Worm (Caenorhabditis elegans) whole organism, young adult: Measurements from ENCODE around the gene F32E10.8.
"Not testable (repeated sequence)": the region's sequence is repeated elsewhere in the genome, so short reads cannot be mapped to it uniquely, and the experiment has no call there.

Source experiments
- F23B12.7 ChIP-seq: sonication (generic microtip); optimal IDR thresholded peaks from 2 replicates; lab custom pipeline; 2017; ENCODE audit warnings: missing genetic modification characterization, mild to moderate bottlenecking, missing compliant biosample characterization, antibody characterized with exemption, moderate library complexity; ENCODE audit not compliant: insufficient read depth
- F39B2.1 ChIP-seq: fragments of 200-800 bp; sonication (Bioruptor generic); IDR thresholded peaks from 2 replicates; pipeline ENCODE4 v1.3.6; 2022; ENCODE audit warnings: missing genetic modification reagents, missing genetic modification characterization, missing compliant biosample characterization
- F52B5.7 ChIP-seq: sonication (generic microtip); optimal IDR thresholded peaks from 2 replicates; lab custom pipeline; 2016; ENCODE audit warnings: mild to moderate bottlenecking, missing genetic modification characterization, missing compliant biosample characterization
- K11D2.4 ChIP-seq: fragments of 200-800 bp; sonication (Bioruptor generic); IDR thresholded peaks from 2 replicates; pipeline ENCODE4 v1.3.6; 2022; ENCODE audit warnings: missing genetic modification reagents, missing genetic modification characterization, missing compliant biosample characterization
- K12H6.12 ChIP-seq: fragments of 200-800 bp; sonication (Bioruptor generic); optimal IDR thresholded peaks from 2 replicates; lab custom pipeline; 2018; ENCODE audit warnings: mild to moderate bottlenecking, missing genetic modification characterization, missing compliant biosample characterization
- Y95B8A.8 ChIP-seq: fragments of 200-800 bp; sonication (Bioruptor generic); IDR thresholded peaks from 2 replicates; pipeline ENCODE4 v1.3.6; 2022; ENCODE audit warnings: missing genetic modification reagents, missing genetic modification characterization, missing compliant biosample characterization
- akir-1 ChIP-seq: fragments of 200-800 bp; sonication (Bioruptor generic); optimal IDR thresholded peaks from 2 replicates; lab custom pipeline; 2018; ENCODE audit warnings: mild to moderate bottlenecking, missing genetic modification characterization, moderate library complexity, missing compliant biosample characterization
- aptf-2 ChIP-seq: fragments of 200-800 bp; sonication (Bioruptor generic); conservative IDR thresholded peaks from 2 replicates; pipeline ENCODE4 v1.3.6; 2022; ENCODE audit warnings: missing genetic modification reagents, missing genetic modification characterization, missing compliant biosample characterization
- athp-1 ChIP-seq: sonication (generic microtip); optimal IDR thresholded peaks from 2 replicates; lab custom pipeline; 2017; ENCODE audit warnings: mild to moderate bottlenecking, missing genetic modification characterization, missing compliant biosample characterization
- attf-5 ChIP-seq: fragments of 200-800 bp; sonication (Bioruptor generic); optimal IDR thresholded peaks from 2 replicates; lab custom pipeline; 2018; ENCODE audit warnings: mild to moderate bottlenecking, missing genetic modification characterization, missing compliant biosample characterization
- ccch-3 ChIP-seq: fragments of 200-800 bp; sonication (Bioruptor generic); optimal IDR thresholded peaks from 2 replicates; lab custom pipeline; 2018; ENCODE audit warnings: mild to moderate bottlenecking, missing genetic modification characterization, missing compliant biosample characterization
- cebp-1 ChIP-seq, 2 experiments: fragments of 200-800 bp in 1 of 2; sonication (Bioruptor generic) in 1 of 2; sonication (generic microtip) in 1 of 2; IDR thresholded peaks in 1 of 2; optimal IDR thresholded peaks in 1 of 2; 2 replicates each; pipeline versions ENCODE4 v1.3.6 to Lab custom; 2017 to 2022; ENCODE audit warnings: missing compliant biosample characterization in 2 of 2, missing genetic modification characterization in 2 of 2, mild to moderate bottlenecking in 1 of 2, missing genetic modification reagents in 1 of 2, moderate library complexity in 1 of 2
- ceh-100 ChIP-seq: fragments of 200-800 bp; sonication (Bioruptor generic); IDR thresholded peaks from 2 replicates; pipeline ENCODE4 v1.3.6; 2022; ENCODE audit warnings: missing genetic modification reagents, missing genetic modification characterization, missing compliant biosample characterization
- ceh-91 ChIP-seq: fragments of 200-800 bp; sonication (Bioruptor generic); IDR thresholded peaks from 2 replicates; pipeline ENCODE4 v1.3.6; 2022; ENCODE audit warnings: missing genetic modification reagents, missing genetic modification characterization, missing compliant biosample characterization
- chd-7 ChIP-seq: sonication (generic microtip); optimal IDR thresholded peaks from 2 replicates; lab custom pipeline; 2016; ENCODE audit warnings: mild to moderate bottlenecking, missing genetic modification characterization, moderate library complexity, missing compliant biosample characterization
- dox-1 ChIP-seq: fragments of 200-800 bp; sonication (Bioruptor generic); IDR thresholded peaks from 2 replicates; pipeline ENCODE4 v1.3.6; 2022; ENCODE audit warnings: missing genetic modification reagents, missing genetic modification characterization, missing compliant biosample characterization
- fkh-3 ChIP-seq: sonication (generic microtip); optimal IDR thresholded peaks from 2 replicates; lab custom pipeline; 2016; ENCODE audit warnings: mild to moderate bottlenecking, missing genetic modification characterization, missing compliant biosample characterization
- gei-17 ChIP-seq: fragments of 200-800 bp; sonication (Bioruptor generic); optimal IDR thresholded peaks from 2 replicates; lab custom pipeline; 2018; ENCODE audit warnings: mild to moderate bottlenecking, missing genetic modification characterization, missing compliant biosample characterization
- hlh-26 ChIP-seq: fragments of 200-800 bp; sonication (Bioruptor generic); conservative IDR thresholded peaks from 2 replicates; pipeline ENCODE4 v1.3.6; 2022; ENCODE audit warnings: missing genetic modification reagents, missing genetic modification characterization, missing compliant biosample characterization
- hmg-20 ChIP-seq: fragments of 200-800 bp; sonication (Bioruptor generic); IDR thresholded peaks from 2 replicates; pipeline ENCODE4 v1.3.6; 2022; ENCODE audit warnings: missing genetic modification reagents, missing genetic modification characterization, missing compliant biosample characterization
- hrde-1 ChIP-seq: sonication (generic microtip); optimal IDR thresholded peaks from 2 replicates; lab custom pipeline; 2016; ENCODE audit warnings: missing genetic modification characterization, mild to moderate bottlenecking, missing compliant biosample characterization, moderate library complexity, missing genotype, missing genetic modification reagents, borderline replicate concordance
- lag-1 ChIP-seq: fragments of 200-800 bp; sonication (Bioruptor generic); IDR thresholded peaks from 2 replicates; pipeline ENCODE4 v1.3.6; 2022; ENCODE audit warnings: missing genetic modification reagents, missing genetic modification characterization, missing compliant biosample characterization
- let-526 ChIP-seq: fragments of 200-800 bp; sonication (Bioruptor generic); IDR thresholded peaks from 2 replicates; pipeline ENCODE4 v1.3.6; 2022; ENCODE audit warnings: missing genetic modification reagents, missing genetic modification characterization, missing compliant biosample characterization
- lin-35 ChIP-seq, 3 experiments: fragments of 150-350 bp in 2 of 3; sonication (generic microtip) in 1 of 3; optimal IDR thresholded peaks; 2 replicates each; lab custom pipeline; 2014 to 2018; ENCODE audit warnings: missing biosample characterization in 3 of 3, missing genetic modification characterization in 3 of 3, missing genetic modification reagents in 3 of 3
- madf-3 ChIP-seq: fragments of 200-800 bp; sonication (Bioruptor generic); IDR thresholded peaks from 2 replicates; pipeline ENCODE4 v1.3.6; 2022; ENCODE audit warnings: missing genetic modification reagents, missing genetic modification characterization, missing compliant biosample characterization
- madf-6 ChIP-seq: fragments of 200-800 bp; sonication (Bioruptor generic); IDR thresholded peaks from 2 replicates; pipeline ENCODE4 v1.3.6; 2022; ENCODE audit warnings: missing genetic modification reagents, missing genetic modification characterization, missing compliant biosample characterization
- mcd-1 ChIP-seq: fragments of 200-800 bp; sonication (Bioruptor generic); IDR thresholded peaks from 2 replicates; pipeline ENCODE4 v1.3.6; 2022; ENCODE audit warnings: missing genetic modification reagents, missing genetic modification characterization, missing compliant biosample characterization
- mel-28 ChIP-seq: sonication (generic microtip); optimal IDR thresholded peaks from 2 replicates; lab custom pipeline; 2016; ENCODE audit warnings: borderline replicate concordance, mild to moderate bottlenecking, missing genetic modification characterization, missing compliant biosample characterization
- nhr-80 ChIP-seq: sonication (generic microtip); optimal IDR thresholded peaks from 2 replicates; lab custom pipeline; 2016; ENCODE audit warnings: missing genetic modification characterization, missing compliant biosample characterization
- sea-2 ChIP-seq: fragments of 200-800 bp; sonication (Bioruptor generic); IDR thresholded peaks from 2 replicates; pipeline ENCODE4 v1.3.6; 2022; ENCODE audit warnings: missing genetic modification characterization, missing compliant biosample characterization
- snpc-4 ChIP-seq, 5 experiments: fragments of 150-350 bp in 1 of 5; sonication (generic microtip) in 4 of 5; optimal IDR thresholded peaks; 2 replicates each; lab custom pipeline; 2014 to 2018; ENCODE audit warnings: missing genetic modification characterization in 5 of 5, missing biosample characterization in 3 of 5, antibody characterized with exemption in 2 of 5, mild to moderate bottlenecking in 2 of 5, missing compliant biosample characterization in 2 of 5, missing genotype in 2 of 5, moderate library complexity in 2 of 5, missing genetic modification reagents in 1 of 5
- ztf-22 ChIP-seq: fragments of 200-800 bp; sonication (Bioruptor generic); optimal IDR thresholded peaks from 2 replicates; lab custom pipeline; 2018; ENCODE audit warnings: mild to moderate bottlenecking, missing genetic modification characterization, moderate library complexity, missing compliant biosample characterization
- ztf-28 ChIP-seq: fragments of 200-800 bp; sonication (Bioruptor generic); IDR thresholded peaks from 2 replicates; pipeline ENCODE4 v1.3.6; 2022; ENCODE audit warnings: missing genetic modification reagents, missing genetic modification characterization, missing compliant biosample characterization
- ztf-3 ChIP-seq: fragments of 200-800 bp; sonication (Bioruptor generic); optimal IDR thresholded peaks from 2 replicates; lab custom pipeline; 2018; ENCODE audit warnings: mild to moderate bottlenecking, missing genetic modification characterization, missing compliant biosample characterization

The F32E10.8 gene

DNA sequence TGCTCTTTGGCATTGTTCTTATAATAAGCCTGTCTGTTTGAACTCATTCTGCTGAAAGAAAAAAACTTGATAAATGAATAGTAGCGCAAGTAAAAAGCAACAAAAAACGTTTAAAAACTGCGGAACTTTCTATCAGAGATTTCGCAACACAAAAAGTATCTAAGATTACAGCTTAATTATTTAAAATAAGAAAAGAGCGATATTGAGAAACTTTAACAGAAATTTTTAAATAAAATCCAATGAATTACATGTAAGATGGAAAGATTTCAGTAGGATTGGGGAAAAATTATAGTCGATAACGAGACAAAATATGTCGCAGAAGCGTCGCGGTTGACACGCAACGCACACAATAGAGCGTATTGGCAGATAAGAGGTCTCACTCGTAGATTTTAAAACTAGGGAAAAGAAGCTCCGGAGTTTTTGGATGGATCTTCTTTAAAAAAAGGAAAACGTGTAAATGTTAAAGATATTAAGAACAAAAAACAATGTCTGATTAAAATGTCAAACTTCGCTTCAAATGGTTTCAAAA, 5.7 kb upstream of the F32E10.8 start, which contains the start of gene ima-3:
TSS of gene ima-3 (minus strand) at position 51 of the 529 bp plus-strand sequence.
- TF ChIP-seq chd-7 (no peak), madf-3 (GFP tag; lab: Robert Waterston, UW) (peak; percentile 81), nhr-80 (tag; lab: Kevin White, UChicago) (peak; percentile 12), cebp-1 (GFP tag; IDR thresholded peaks at IDR 0.05; lab: Robert Waterston, UW) (no peak), cebp-1 (tag; optimal IDR thresholded peaks at IDR 0.05; lab: Kevin White, UChicago) (peak; percentile 75), akir-1 (no peak), lag-1 (no peak), attf-5 (GFP tag; lab: Kevin White, UChicago) (peak; percentile 86), snpc-4 (GFP tag; optimal IDR thresholded peaks at IDR 0.05; lab: Kevin White, UChicago) (no peak), snpc-4 (tag; optimal IDR thresholded peaks at IDR 0.05; lab: Kevin White, UChicago) (peak in 1 of 4 experiments; percentile 63), dox-1 (peak; percentile 28; the same call in 1 of the 2 replicates), F52B5.7 (tag; lab: Kevin White, UChicago) (no peak), F39B2.1 (GFP tag; lab: Robert Waterston, UW) (no peak), ceh-100 (GFP tag; lab: Robert Waterston, UW) (peak; percentile 56; the same call in 1 of the 2 replicates), mcd-1 (0 out of 2 replicates have a peak, but pooled peaks have one; percentile 44), F23B12.7 (tag; lab: Kevin White, UChicago) (peak; percentile 78)

- not testable (repeated sequence) for TF ChIP-seq snpc-4 (GFP tag; optimal IDR thresholded peaks at IDR 0.05; lab: Kevin White, UChicago); snpc-4 (tag; optimal IDR thresholded peaks at IDR 0.05; lab: Kevin White, UChicago); hmg-20 (GFP tag; lab: Robert Waterston, UW); ccch-3 (GFP tag; lab: Kevin White, UChicago)
Observed at ce11 chrIV:7563850-7564249, 3.6 kb upstream of the F32E10.8 start, which contains the start of gene F32E10.9. Gene F32E10.9, minus strand, starts transcription at chrIV:7563950.

DNA sequence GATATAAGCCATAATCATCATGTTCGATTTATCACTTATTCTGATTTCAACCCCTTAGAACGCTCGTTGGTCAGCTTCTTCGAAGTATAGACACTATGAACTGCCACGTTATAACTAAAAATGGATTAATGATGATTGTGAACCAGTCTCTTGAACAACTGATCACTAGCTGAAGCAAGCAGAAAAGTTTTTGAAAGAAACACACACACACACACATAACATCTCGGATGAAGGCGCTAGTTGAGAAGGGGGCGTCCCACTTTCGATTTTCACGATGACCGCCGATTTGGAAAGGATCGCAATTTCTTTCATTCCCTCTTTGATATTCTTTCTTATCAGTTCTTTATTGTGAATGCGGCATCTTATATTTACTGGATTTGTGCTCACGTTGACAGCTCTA, 1.2 kb downstream of the F32E10.8 start, which contains the start of gene clec-180:
TSS of gene clec-180 (plus strand) at position 301 of the 400 bp plus-strand sequence.
- TF ChIP-seq lin-35 (GFP tag; optimal IDR thresholded peaks at IDR 0.05; lab: Kevin White, UChicago) (no peak), madf-6 (GFP tag; lab: Robert Waterston, UW) (no peak), hmg-20 (GFP tag; lab: Robert Waterston, UW) (no peak), ztf-3 (GFP tag; lab: Kevin White, UChicago) (no peak), mel-28 (tag; lab: Kevin White, UChicago) (no peak), fkh-3 (tag; lab: Kevin White, UChicago) (no peak), athp-1 (no peak), hlh-26 (GFP tag; lab: Robert Waterston, UW) (no peak), let-526 (GFP tag; lab: Robert Waterston, UW) (no peak), gei-17 (GFP tag; lab: Kevin White, UChicago) (no peak), K12H6.12 (tag; lab: Kevin White, UChicago) (no peak), ztf-22 (GFP tag; lab: Kevin White, UChicago) (no peak), ceh-91 (GFP tag; lab: Robert Waterston, UW) (no peak), Y95B8A.8 (GFP tag; lab: Robert Waterston, UW) (no peak), sea-2 (GFP tag; lab: Robert Waterston, UW) (no peak), aptf-2 (GFP tag; lab: Robert Waterston, UW) (no peak), K11D2.4 (GFP tag; lab: Robert Waterston, UW) (no peak), ztf-28 (GFP tag; lab: Robert Waterston, UW) (no peak), hrde-1 (no peak)
